Worm (Caenorhabditis elegans): ENCODE results near the gene prp-9.

prp-9 gene

ce11 chrII:8496184-8496583, 29.0 kb downstream of the prp-9 start:
- no peak for TF ChIP-seq hmg-4 (GFP tag; optimal IDR thresholded peaks at IDR 0.05)
- no peak for TF ChIP-seq sea-1 (GFP tag; conservative IDR thresholded peaks at IDR 0.05)
- no peak for TF ChIP-seq ama-1 (optimal IDR thresholded peaks at IDR 0.05)
- TF ChIP-seq aly-1 (tag; optimal IDR thresholded peaks at IDR 0.05): no peak
- no peak for TF ChIP-seq B0310.2 (tag; optimal IDR thresholded peaks at IDR 0.05)
- TF ChIP-seq hmbx-1 (tag; optimal IDR thresholded peaks at IDR 0.05): no peak

ce11 chrII:8494228-8494717, 30.9 kb downstream of the prp-9 start, which contains the start of gene M05D6.9:
M05D6.9 (plus strand) TSS chrII:8494278.
- no peak for TF ChIP-seq ets-7 (tag; optimal IDR thresholded peaks at IDR 0.05)
- TF ChIP-seq pes-1 (GFP tag; IDR thresholded peaks at IDR 0.05): no peak
- TF ChIP-seq aly-1 (tag; optimal IDR thresholded peaks at IDR 0.05): no peak
- TF ChIP-seq tbx-37 (GFP tag; conservative IDR thresholded peaks at IDR 0.05): no peak
- no peak for TF ChIP-seq sea-1 (GFP tag; conservative IDR thresholded peaks at IDR 0.05)
- TF ChIP-seq tra-4 (tag; optimal IDR thresholded peaks at IDR 0.05): no peak
- TF ChIP-seq B0310.2 (tag; optimal IDR thresholded peaks at IDR 0.05): no peak
- no peak for TF ChIP-seq hmg-4 (GFP tag; optimal IDR thresholded peaks at IDR 0.05)
- no peak for TF ChIP-seq F13C5.2 (tag; optimal IDR thresholded peaks at IDR 0.05)
- no peak for TF ChIP-seq ama-1 (optimal IDR thresholded peaks at IDR 0.05)
- TF ChIP-seq hnd-1 (tag; optimal IDR thresholded peaks at IDR 0.05): no peak
- TF ChIP-seq tbx-11 (GFP tag; IDR thresholded peaks at IDR 0.05): no peak
- TF ChIP-seq ceh-13 (GFP tag; optimal IDR thresholded peaks at IDR 0.05): no peak
- TF ChIP-seq scrt-1 (GFP tag; IDR thresholded peaks at IDR 0.05): no peak
- no peak for TF ChIP-seq flt-1 (GFP tag; IDR thresholded peaks at IDR 0.05)
- TF ChIP-seq ceh-36 (tag; optimal IDR thresholded peaks at IDR 0.05): no peak
- no peak for TF ChIP-seq hmbx-1 (tag; optimal IDR thresholded peaks at IDR 0.05)

- no peak for TF ChIP-seq flt-1 (GFP tag; IDR thresholded peaks at IDR 0.05)
- no peak for TF ChIP-seq hmg-4 (GFP tag; optimal IDR thresholded peaks at IDR 0.05)
- TF ChIP-seq aly-1 (tag; optimal IDR thresholded peaks at IDR 0.05): no peak
- no peak for TF ChIP-seq F13C5.2 (tag; optimal IDR thresholded peaks at IDR 0.05)
- no peak for TF ChIP-seq scrt-1 (GFP tag; IDR thresholded peaks at IDR 0.05)
- no peak for TF ChIP-seq sea-1 (GFP tag; conservative IDR thresholded peaks at IDR 0.05)
- no peak for TF ChIP-seq ama-1 (optimal IDR thresholded peaks at IDR 0.05)
- TF ChIP-seq B0310.2 (tag; optimal IDR thresholded peaks at IDR 0.05): no peak
- no peak for TF ChIP-seq ets-7 (tag; optimal IDR thresholded peaks at IDR 0.05)
- no peak for TF ChIP-seq hnd-1 (tag; optimal IDR thresholded peaks at IDR 0.05)
- no peak for TF ChIP-seq ceh-36 (tag; optimal IDR thresholded peaks at IDR 0.05)
- TF ChIP-seq pes-1 (GFP tag; IDR thresholded peaks at IDR 0.05): no peak
- no peak for TF ChIP-seq tra-4 (tag; optimal IDR thresholded peaks at IDR 0.05)
- TF ChIP-seq ceh-13 (GFP tag; optimal IDR thresholded peaks at IDR 0.05): no peak
Observed at ce11 chrII:8488123-8488522, 37.1 kb downstream of the prp-9 start.

- TF ChIP-seq hnd-1 (tag; optimal IDR thresholded peaks at IDR 0.05) (no peak), F13C5.2 (tag; optimal IDR thresholded peaks at IDR 0.05) (no peak), ceh-36 (tag; optimal IDR thresholded peaks at IDR 0.05) (no peak), B0310.2 (tag; optimal IDR thresholded peaks at IDR 0.05) (no peak), hmg-4 (GFP tag; optimal IDR thresholded peaks at IDR 0.05) (no peak), pes-1 (GFP tag; IDR thresholded peaks at IDR 0.05) (no peak)
Observed at ce11 chrII:8485603-8486002, 39.6 kb downstream of the prp-9 start, which contains the start of gene gbh-2. gbh-2 (plus strand) TSS chrII:8485879.

- TF ChIP-seq F13C5.2 (tag; optimal IDR thresholded peaks at IDR 0.05) (no peak), tra-4 (tag; optimal IDR thresholded peaks at IDR 0.05) (no peak), pes-1 (GFP tag; IDR thresholded peaks at IDR 0.05) (no peak), ets-7 (tag; optimal IDR thresholded peaks at IDR 0.05) (no peak), scrt-1 (GFP tag; IDR thresholded peaks at IDR 0.05) (no peak), flt-1 (GFP tag; IDR thresholded peaks at IDR 0.05) (no peak), ceh-13 (GFP tag; optimal IDR thresholded peaks at IDR 0.05) (no peak), ceh-36 (tag; optimal IDR thresholded peaks at IDR 0.05) (no peak), hnd-1 (tag; optimal IDR thresholded peaks at IDR 0.05) (no peak), tbx-11 (GFP tag; IDR thresholded peaks at IDR 0.05) (no peak)
Observed at ce11 chrII:8484546-8484945, 40.6 kb downstream of the prp-9 start.

ce11 chrII:8483793-8484186, 41.4 kb downstream of the prp-9 start, which contains the start of gene taap-1:
taap-1 (minus strand) TSS chrII:8483871.
- TF ChIP-seq aly-1 (tag; optimal IDR thresholded peaks at IDR 0.05): no peak
- no peak for TF ChIP-seq ama-1 (optimal IDR thresholded peaks at IDR 0.05)
- TF ChIP-seq tbx-11 (GFP tag; IDR thresholded peaks at IDR 0.05): no peak
- TF ChIP-seq pes-1 (GFP tag; IDR thresholded peaks at IDR 0.05): no peak

ce11 chrII:8483124-8483792, 41.9 kb downstream of the prp-9 start:
- no peak for TF ChIP-seq pes-1 (GFP tag; IDR thresholded peaks at IDR 0.05)
- no peak for TF ChIP-seq ama-1 (optimal IDR thresholded peaks at IDR 0.05)
- TF ChIP-seq ceh-13 (GFP tag; optimal IDR thresholded peaks at IDR 0.05): no peak
- no peak for TF ChIP-seq B0310.2 (tag; optimal IDR thresholded peaks at IDR 0.05)
- TF ChIP-seq hnd-1 (tag; optimal IDR thresholded peaks at IDR 0.05): no peak
- TF ChIP-seq ceh-36 (tag; optimal IDR thresholded peaks at IDR 0.05): no peak
- TF ChIP-seq F13C5.2 (tag; optimal IDR thresholded peaks at IDR 0.05): no peak
- TF ChIP-seq scrt-1 (GFP tag; IDR thresholded peaks at IDR 0.05): no peak
- no peak for TF ChIP-seq tra-4 (tag; optimal IDR thresholded peaks at IDR 0.05)
- no peak for TF ChIP-seq tbx-37 (GFP tag; conservative IDR thresholded peaks at IDR 0.05)
- no peak for TF ChIP-seq ets-7 (tag; optimal IDR thresholded peaks at IDR 0.05)
- no peak for TF ChIP-seq tbx-11 (GFP tag; IDR thresholded peaks at IDR 0.05)
- TF ChIP-seq flt-1 (GFP tag; IDR thresholded peaks at IDR 0.05): no peak
- TF ChIP-seq aly-1 (tag; optimal IDR thresholded peaks at IDR 0.05): no peak
- TF ChIP-seq sea-1 (GFP tag; conservative IDR thresholded peaks at IDR 0.05): no peak
- no peak for TF ChIP-seq hmbx-1 (tag; optimal IDR thresholded peaks at IDR 0.05)
- TF ChIP-seq hmg-4 (GFP tag; optimal IDR thresholded peaks at IDR 0.05): no peak
